Fruit fly (Drosophila melanogaster) whole organism, embryonic: ENCODE measurements around the gene tbrd-1.

Experiments
- CG12236 ChIP-seq: fragments of 200-800 bp; sonication (Bioruptor generic); optimal IDR thresholded peaks from 2 replicates; lab custom pipeline; 2016; ENCODE audit warnings: missing biosample characterization, missing genetic modification characterization
- CG9609 ChIP-seq: fragments of 200-800 bp; sonication (Bioruptor generic); optimal IDR thresholded peaks from 3 replicates; lab custom pipeline; 2016; ENCODE audit warnings: missing biosample characterization, missing genetic modification characterization
- phol ChIP-seq: fragments of 200-800 bp; sonication (Bioruptor generic); optimal IDR thresholded peaks from 3 replicates; lab custom pipeline; 2018; ENCODE audit warnings: missing biosample characterization, mild to moderate bottlenecking, missing genetic modification characterization, moderate library complexity
- sens ChIP-seq: fragments of 200-800 bp; sonication (Bioruptor generic); peaks from one replicate; lab custom pipeline; 2016; ENCODE audit warnings: missing biosample characterization, missing genetic modification characterization

- TF ChIP-seq phol (peak; percentile 58), CG9609 (GFP tag; lab: Kevin White, UChicago) (no peak), CG12236 (no peak), sens (GFP tag; lab: Kevin White, UChicago) (peak; percentile 12)
Observed at dm6 chr3R:23931095-23931728, 37.9 kb upstream of the tbrd-1 start, which contains the start of the genes Rpt2 and CG13599.
